Worm (Caenorhabditis elegans): Measurements from ENCODE around the gene snt-2.

The snt-2 gene

ce11 chrIII:835713-836278 is 42.3 kb upstream of the snt-2 start:
- no peak; the same call in 1 of the 2 replicates for TF ChIP-seq sox-2 (GFP tag; IDR thresholded peaks at IDR 0.05)
- TF ChIP-seq sdc-2 (tag; optimal IDR thresholded peaks at IDR 0.05), result no peak
- TF ChIP-seq K09A11.1 (tag; optimal IDR thresholded peaks at IDR 0.05; ENCODE audit: insufficient read depth), result no peak
- no peak for TF ChIP-seq pag-3 (tag; optimal IDR thresholded peaks at IDR 0.05; ENCODE audit: borderline replicate concordance)
- no peak for TF ChIP-seq syd-9 (tag; optimal IDR thresholded peaks at IDR 0.05)
- TF ChIP-seq ama-1 (optimal IDR thresholded peaks at IDR 0.05), result peak; percentile 95
- TF ChIP-seq gmeb-2 (tag; optimal IDR thresholded peaks at IDR 0.05), result peak; percentile 73
- no peak for TF ChIP-seq hlh-30 (tag; optimal IDR thresholded peaks at IDR 0.05; ENCODE audit: insufficient read depth)
- TF ChIP-seq ceh-30 (tag; optimal IDR thresholded peaks at IDR 0.05), result no peak
- TF ChIP-seq nhr-232 (tag; optimal IDR thresholded peaks at IDR 0.05), result no peak
- TF ChIP-seq mec-3 (tag; optimal IDR thresholded peaks at IDR 0.05; ENCODE audit: borderline replicate concordance), result no peak
- TF ChIP-seq ceh-45 (GFP tag; IDR thresholded peaks at IDR 0.05), result peak; percentile 70
- TF ChIP-seq fax-1 (tag; optimal IDR thresholded peaks at IDR 0.05), result no peak
- TF ChIP-seq nfya-1 (tag; optimal IDR thresholded peaks at IDR 0.05), result peak; percentile 67
- TF ChIP-seq ceh-34 (tag; optimal IDR thresholded peaks at IDR 0.05), result no peak
- no peak for TF ChIP-seq rnt-1 (tag; optimal IDR thresholded peaks at IDR 0.05)
- no peak for TF ChIP-seq ceh-6 (GFP tag; optimal IDR thresholded peaks at IDR 0.05)
- no peak for TF ChIP-seq pax-1 (tag; optimal IDR thresholded peaks at IDR 0.05)
- TF ChIP-seq nhr-11 (tag; optimal IDR thresholded peaks at IDR 0.05), result peak; percentile 49
- TF ChIP-seq npax-4 (tag; optimal IDR thresholded peaks at IDR 0.05), result no peak
- peak; percentile 52 for TF ChIP-seq K02D7.2 (tag; optimal IDR thresholded peaks at IDR 0.05)
- TF ChIP-seq ttx-3 (tag; optimal IDR thresholded peaks at IDR 0.05), result no peak
- TF ChIP-seq hlh-8 (tag; optimal IDR thresholded peaks at IDR 0.05), result no peak
- no peak for TF ChIP-seq hlh-13 (GFP tag; optimal IDR thresholded peaks at IDR 0.05)
- TF ChIP-seq ceh-19 (GFP tag; optimal IDR thresholded peaks at IDR 0.05), result peak; percentile 32
- TF ChIP-seq ahr-1 (tag; optimal IDR thresholded peaks at IDR 0.05), result no peak
- TF ChIP-seq elt-2 (tag; optimal IDR thresholded peaks at IDR 0.05), result peak; percentile 9
- no peak for TF ChIP-seq ceh-31 (tag; optimal IDR thresholded peaks at IDR 0.05)
- TF ChIP-seq fkh-10 (GFP tag; optimal IDR thresholded peaks at IDR 0.05), result peak; percentile 28
- TF ChIP-seq eyg-1 (tag; optimal IDR thresholded peaks at IDR 0.05), result no peak
- TF ChIP-seq pros-1 (tag; optimal IDR thresholded peaks at IDR 0.05), result no peak
- no peak for TF ChIP-seq ceh-22 (tag; optimal IDR thresholded peaks at IDR 0.05)
- TF ChIP-seq pha-2 (tag; optimal IDR thresholded peaks at IDR 0.05), result peak; percentile 77
- peak; percentile 34 for TF ChIP-seq C08G9.2 (tag; optimal IDR thresholded peaks at IDR 0.05)
- no peak for TF ChIP-seq unc-86 (tag; optimal IDR thresholded peaks at IDR 0.05)
- peak; percentile 54 for TF ChIP-seq che-1 (tag; optimal IDR thresholded peaks at IDR 0.05)
- TF ChIP-seq dve-1 (tag; optimal IDR thresholded peaks at IDR 0.05), result peak; percentile 43
- TF ChIP-seq T23F11.4 (GFP tag; optimal IDR thresholded peaks at IDR 0.05), result peak; percentile 81
- peak; percentile 22 for TF ChIP-seq ceh-9 (tag; optimal IDR thresholded peaks at IDR 0.05)
- peak; percentile 38 for TF ChIP-seq ref-2 (tag; optimal IDR thresholded peaks at IDR 0.05)
- TF ChIP-seq ceh-24 (tag; optimal IDR thresholded peaks at IDR 0.05), result peak; percentile 30
- TF ChIP-seq ceh-48 (tag; optimal IDR thresholded peaks at IDR 0.05), result peak; percentile 26
- no peak for TF ChIP-seq pqm-1 (tag; optimal IDR thresholded peaks at IDR 0.05)
- peak; percentile 26; the same call in 1 of the 2 replicates for TF ChIP-seq unc-3 (GFP tag; conservative IDR thresholded peaks at IDR 0.05)
- no peak for TF ChIP-seq unc-3 (tag; optimal IDR thresholded peaks at IDR 0.05)
- TF ChIP-seq C38D4.7 (GFP tag; optimal IDR thresholded peaks at IDR 0.05), result peak; percentile 61
- peak; percentile 91 for TF ChIP-seq madf-2 (tag; optimal IDR thresholded peaks at IDR 0.05)
- peak; percentile 57 for TF ChIP-seq lin-11 (tag; optimal IDR thresholded peaks at IDR 0.05)
- TF ChIP-seq F13H6.1 (tag; optimal IDR thresholded peaks at IDR 0.05), result peak; percentile 13
- TF ChIP-seq ceh-2 (tag; optimal IDR thresholded peaks at IDR 0.05), result no peak
- TF ChIP-seq ceh-18 (tag; optimal IDR thresholded peaks at IDR 0.05), result no peak
- no peak for TF ChIP-seq pat-9 (tag; optimal IDR thresholded peaks at IDR 0.05)
- TF ChIP-seq Y22D7AL.16 (tag; optimal IDR thresholded peaks at IDR 0.05), result peak; percentile 50
